Worm (Caenorhabditis elegans) whole organism, midembryonic: Measurements from ENCODE around the gene cth-2.

Experiments used
- cog-1 ChIP-seq: sonication (generic microtip); optimal IDR thresholded peaks from 2 replicates; lab custom pipeline; 2016; ENCODE audit warnings: missing genetic modification characterization, missing compliant biosample characterization
- flt-1 ChIP-seq: fragments of 200-800 bp; sonication (Bioruptor generic); IDR thresholded peaks from 2 replicates; pipeline ENCODE4 v1.3.6; 2022; ENCODE audit warnings: missing genetic modification characterization, missing compliant biosample characterization
- klf-2 ChIP-seq: fragments of 200-800 bp; sonication (Bioruptor generic); conservative IDR thresholded peaks from 2 replicates; pipeline ENCODE4 v1.3.6; 2022; ENCODE audit warnings: missing genetic modification reagents, missing genetic modification characterization, missing compliant biosample characterization

DNA sequence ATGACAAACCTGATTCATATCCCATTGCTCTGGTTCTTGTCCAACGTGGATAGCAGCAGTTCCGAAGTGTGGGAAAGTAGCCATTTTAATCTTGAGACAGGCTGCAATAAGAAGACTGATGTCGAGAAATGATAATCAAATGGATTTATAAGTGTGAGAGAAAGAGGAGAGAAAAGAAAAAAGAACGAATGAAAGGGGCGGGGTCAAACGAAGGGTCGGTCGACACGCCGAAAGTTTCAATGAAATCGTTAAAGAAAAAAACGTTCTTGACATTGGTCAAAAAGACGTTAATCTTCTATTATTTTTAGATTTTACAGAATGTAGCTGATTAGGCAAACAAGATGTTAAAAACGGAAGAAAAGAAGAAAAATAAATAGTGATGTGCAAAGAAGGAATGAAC, at the start of gene cth-2:
- TF ChIP-seq flt-1 (GFP tag; lab: Robert Waterston, UW) (no peak), klf-2 (GFP tag; lab: Robert Waterston, UW) (no peak), cog-1 (tag; lab: Kevin White, UChicago) (no peak)
